Fruit fly (Drosophila melanogaster) whole organism, embryonic: ENCODE measurements around the gene Nse4.

Experiments
- B-H2 ChIP-seq: fragments of 200-800 bp; sonication (Bioruptor generic); optimal IDR thresholded peaks from 2 replicates; lab custom pipeline; 2018; ENCODE audit warnings: missing biosample characterization, mild to moderate bottlenecking, missing genetic modification characterization
- Bgb ChIP-seq: fragments of 200-800 bp; sonication (Bioruptor generic); IDR thresholded peaks from 2 replicates; pipeline ENCODE4 v1.3.6; 2022; ENCODE audit warnings: missing biosample characterization, missing genetic modification characterization; ENCODE audit not compliant: partially characterized antibody
- C15 ChIP-seq: fragments of 200-800 bp; sonication (Bioruptor generic); IDR thresholded peaks from 3 replicates; pipeline ENCODE4 v1.3.6; 2022; ENCODE audit warnings: missing biosample characterization, missing genetic modification characterization
- CG10462 ChIP-seq: fragments of 200-800 bp; sonication (Bioruptor generic); optimal IDR thresholded peaks from 2 replicates; lab custom pipeline; 2016; ENCODE audit warnings: missing biosample characterization, missing genetic modification characterization
- CG12299 ChIP-seq: fragments of 200-800 bp; sonication (Bioruptor generic); optimal IDR thresholded peaks from 2 replicates; lab custom pipeline; 2018; ENCODE audit warnings: missing biosample characterization, mild to moderate bottlenecking, missing genetic modification characterization
- CG13424 ChIP-seq: fragments of 200-800 bp; sonication (Bioruptor generic); optimal IDR thresholded peaks from 2 replicates; lab custom pipeline; 2019; ENCODE audit warnings: missing biosample characterization, mild to moderate bottlenecking, missing genetic modification characterization, moderate library complexity
- CG13775 ChIP-seq: fragments of 200-800 bp; sonication (Bioruptor generic); optimal IDR thresholded peaks from 3 replicates; lab custom pipeline; 2017; ENCODE audit warnings: missing biosample characterization, mild to moderate bottlenecking, missing genetic modification characterization
- CG14710 ChIP-seq: fragments of 200-800 bp; sonication (Bioruptor generic); optimal IDR thresholded peaks from 3 replicates; lab custom pipeline; 2019; ENCODE audit warnings: missing biosample characterization, mild to moderate bottlenecking, missing genetic modification characterization, moderate library complexity
- CG17186 ChIP-seq: fragments of 200-800 bp; sonication (Bioruptor generic); optimal IDR thresholded peaks from 3 replicates; lab custom pipeline; 2017; ENCODE audit warnings: missing biosample characterization, missing genetic modification reagents, missing genetic modification characterization
- CG17359 ChIP-seq: fragments of 200-800 bp; sonication (Bioruptor generic); optimal IDR thresholded peaks from 3 replicates; lab custom pipeline; 2018; ENCODE audit warnings: missing biosample characterization, mild to moderate bottlenecking, missing genetic modification characterization, moderate library complexity
- CG17612 ChIP-seq: fragments of 200-800 bp; sonication (Bioruptor generic); IDR thresholded peaks from 2 replicates; pipeline ENCODE4 v1.3.6; 2022; ENCODE audit warnings: missing biosample characterization, missing genetic modification characterization
- CG1792 ChIP-seq: fragments of 200-800 bp; sonication (Bioruptor generic); optimal IDR thresholded peaks from 2 replicates; lab custom pipeline; 2016; ENCODE audit warnings: missing biosample characterization, missing genetic modification characterization
- CG4424 ChIP-seq: fragments of 200-800 bp; sonication (Bioruptor generic); optimal IDR thresholded peaks from 3 replicates; lab custom pipeline; 2016; ENCODE audit warnings: missing biosample characterization, missing genetic modification characterization
- CG7372 ChIP-seq: fragments of 200-800 bp; sonication (Bioruptor generic); IDR thresholded peaks from 2 replicates; pipeline ENCODE4 v1.3.6; 2022; ENCODE audit warnings: missing biosample characterization, missing genetic modification characterization
- CG7839 ChIP-seq: fragments of 200-800 bp; sonication (Bioruptor generic); optimal IDR thresholded peaks from 3 replicates; lab custom pipeline; 2018; ENCODE audit warnings: missing biosample characterization, mild to moderate bottlenecking, missing genetic modification characterization, moderate library complexity
- CG8388 ChIP-seq: fragments of 200-800 bp; sonication (Bioruptor generic); optimal IDR thresholded peaks from 2 replicates; lab custom pipeline; 2019; ENCODE audit warnings: missing biosample characterization, mild to moderate bottlenecking, missing genetic modification characterization, moderate library complexity
- CG8765 ChIP-seq: fragments of 200-800 bp; sonication (Bioruptor generic); IDR thresholded peaks from 2 replicates; pipeline ENCODE4 v1.3.6; 2022; ENCODE audit warnings: missing biosample characterization, missing genetic modification characterization
- CoRest ChIP-seq: fragments of 200-800 bp; sonication (Bioruptor generic); optimal IDR thresholded peaks from 3 replicates; lab custom pipeline; 2018; ENCODE audit warnings: missing biosample characterization, mild to moderate bottlenecking, missing genetic modification characterization, moderate library complexity
- Dfd ChIP-seq, 2 experiments: fragments of >200 bp; optimal IDR thresholded peaks; 2 replicates each; lab custom pipeline; 2017; ENCODE audit warnings: missing biosample characterization in 2 of 2, missing genetic modification characterization in 2 of 2
- Eip74EF ChIP-seq, 2 experiments: fragments of 200-800 bp in 1 of 2; fragments of >200 bp in 1 of 2; sonication (Bioruptor generic) in 1 of 2; optimal IDR thresholded peaks; 2 replicates each; lab custom pipeline; 2017 to 2019; ENCODE audit warnings: missing biosample characterization in 2 of 2, missing genetic modification characterization in 2 of 2, mild to moderate bottlenecking in 1 of 2, moderate library complexity in 1 of 2
- Ets97D ChIP-seq: fragments of 200-800 bp; sonication (Bioruptor generic); optimal IDR thresholded peaks from 3 replicates; lab custom pipeline; 2016; ENCODE audit warnings: missing biosample characterization, missing genetic modification characterization
- Med ChIP-seq: fragments of 200-800 bp; sonication (Bioruptor generic); peaks from one replicate; lab custom pipeline; 2016; ENCODE audit warnings: missing biosample characterization, missing genetic modification characterization, mild to moderate bottlenecking, inconsistent platforms, moderate library complexity
- Poxn ChIP-seq: fragments of 200-800 bp; sonication (Bioruptor generic); IDR thresholded peaks from 2 replicates; pipeline ENCODE4 v1.3.6; 2022; ENCODE audit warnings: missing biosample characterization, missing genetic modification characterization
- Sry-β ChIP-seq: fragments of 200-800 bp; sonication (Bioruptor generic); optimal IDR thresholded peaks from 2 replicates; lab custom pipeline; 2018; ENCODE audit warnings: missing biosample characterization, mild to moderate bottlenecking, missing genetic modification characterization, moderate library complexity
- Xbp1 ChIP-seq: fragments of 200-800 bp; sonication (Bioruptor generic); optimal IDR thresholded peaks from 3 replicates; lab custom pipeline; 2016; ENCODE audit warnings: missing biosample characterization, mild to moderate bottlenecking, missing genetic modification characterization
- Xrp1 ChIP-seq: fragments of 200-800 bp; sonication (Bioruptor generic); IDR thresholded peaks from 2 replicates; pipeline ENCODE4 v1.3.6; 2022; ENCODE audit warnings: missing biosample characterization, missing genetic modification characterization
- ab ChIP-seq: fragments of 200-800 bp; sonication (Bioruptor generic); optimal IDR thresholded peaks from 2 replicates; lab custom pipeline; 2016; ENCODE audit warnings: missing biosample characterization, missing genetic modification characterization
- ac ChIP-seq: fragments of 200-800 bp; sonication (Bioruptor generic); optimal IDR thresholded peaks from 3 replicates; lab custom pipeline; 2017; ENCODE audit warnings: missing biosample characterization, mild to moderate bottlenecking, missing genetic modification characterization
- al ChIP-seq: fragments of 200-800 bp; sonication (Bioruptor generic); IDR thresholded peaks from 2 replicates; pipeline ENCODE4 v1.3.6; 2022; ENCODE audit warnings: missing biosample characterization, missing genetic modification characterization
- bab2 ChIP-seq: fragments of 200-800 bp; sonication (Bioruptor generic); optimal IDR thresholded peaks from 2 replicates; lab custom pipeline; 2016; ENCODE audit warnings: missing biosample characterization, missing genetic modification characterization
- crol ChIP-seq: fragments of 200-800 bp; sonication (Bioruptor generic); IDR thresholded peaks from 2 replicates; pipeline ENCODE4 v1.3.6; 2022; ENCODE audit warnings: missing biosample characterization, missing genetic modification characterization
- crp ChIP-seq, 2 experiments: fragments of 200-800 bp; sonication (Bioruptor generic); optimal IDR thresholded peaks; 2 replicates in 1 of 2; 3 replicates in 1 of 2; lab custom pipeline; 2017; ENCODE audit warnings: missing biosample characterization in 2 of 2, missing genetic modification characterization in 2 of 2, mild to moderate bottlenecking in 1 of 2, moderate library complexity in 1 of 2
- dysf ChIP-seq: fragments of 200-800 bp; sonication (Bioruptor generic); IDR thresholded peaks from 3 replicates; pipeline ENCODE4 v1.3.6; 2022; ENCODE audit warnings: missing biosample characterization, missing genetic modification characterization
- exex ChIP-seq: fragments of 200-800 bp; sonication (Bioruptor generic); optimal IDR thresholded peaks from 4 replicates; lab custom pipeline; 2018; ENCODE audit warnings: missing biosample characterization, mild to moderate bottlenecking, missing genetic modification characterization, moderate library complexity
- fd96Cb ChIP-seq: fragments of 200-800 bp; sonication (Bioruptor generic); optimal IDR thresholded peaks from 2 replicates; lab custom pipeline; 2018; ENCODE audit warnings: missing biosample characterization, mild to moderate bottlenecking, missing genetic modification characterization, moderate library complexity
- gfzf ChIP-seq: fragments of 200-800 bp; sonication (Bioruptor generic); optimal IDR thresholded peaks from 2 replicates; lab custom pipeline; 2016; ENCODE audit warnings: missing biosample characterization, mild to moderate bottlenecking, missing genetic modification characterization, moderate library complexity
- gt ChIP-seq: fragments of 200-800 bp; sonication (Bioruptor generic); IDR thresholded peaks from 2 replicates; pipeline ENCODE4 v1.3.6; 2022; ENCODE audit warnings: missing biosample characterization, missing genetic modification characterization
- ind ChIP-seq: fragments of 200-800 bp; sonication (Bioruptor generic); optimal IDR thresholded peaks from 3 replicates; lab custom pipeline; 2016; ENCODE audit warnings: missing biosample characterization, missing genetic modification characterization
- insv ChIP-seq, 2 experiments: fragments of 200-800 bp; sonication (Bioruptor generic); optimal IDR thresholded peaks; 3 replicates each; lab custom pipeline; 2016 to 2018; ENCODE audit warnings: missing biosample characterization in 2 of 2, missing genetic modification characterization in 2 of 2
- jumu ChIP-seq: fragments of 200-800 bp; sonication (Bioruptor generic); optimal IDR thresholded peaks from 3 replicates; lab custom pipeline; 2016; ENCODE audit warnings: missing biosample characterization, missing genetic modification characterization
- mld ChIP-seq: fragments of 200-800 bp; sonication (Bioruptor generic); IDR thresholded peaks from 3 replicates; pipeline ENCODE4 v1.3.6; 2022; ENCODE audit warnings: missing biosample characterization, missing genetic modification characterization; ENCODE audit not compliant: partially characterized antibody
- pfk ChIP-seq: fragments of 200-800 bp; sonication (Bioruptor generic); optimal IDR thresholded peaks from 2 replicates; lab custom pipeline; 2018; ENCODE audit warnings: missing biosample characterization, mild to moderate bottlenecking, missing genetic modification characterization, moderate library complexity
- pnt ChIP-seq: fragments of 200-800 bp; sonication (Bioruptor generic); optimal IDR thresholded peaks from 3 replicates; lab custom pipeline; 2016; ENCODE audit warnings: missing biosample characterization, missing genetic modification characterization
- row ChIP-seq: fragments of 200-800 bp; sonication (Bioruptor generic); IDR thresholded peaks from 3 replicates; pipeline ENCODE4 v1.3.6; 2022; ENCODE audit warnings: missing biosample characterization, missing genetic modification characterization
- run ChIP-seq: fragments of 200-800 bp; sonication (Bioruptor generic); optimal IDR thresholded peaks from 3 replicates; lab custom pipeline; 2018; ENCODE audit warnings: missing biosample characterization, mild to moderate bottlenecking, missing genetic modification characterization
- sens ChIP-seq: fragments of 200-800 bp; sonication (Bioruptor generic); peaks from one replicate; lab custom pipeline; 2016; ENCODE audit warnings: missing biosample characterization, missing genetic modification characterization
- sima ChIP-seq: fragments of 200-800 bp; sonication (Bioruptor generic); optimal IDR thresholded peaks from 2 replicates; lab custom pipeline; 2016; ENCODE audit warnings: missing biosample characterization, missing genetic modification characterization
- tio ChIP-seq: fragments of 200-800 bp; sonication (Bioruptor generic); optimal IDR thresholded peaks from 2 replicates; lab custom pipeline; 2017; ENCODE audit warnings: missing biosample characterization, missing genetic modification characterization, inconsistent platforms
- tna ChIP-seq: fragments of 200-800 bp; sonication (Bioruptor generic); IDR thresholded peaks from 2 replicates; pipeline ENCODE4 v1.3.6; 2022; ENCODE audit warnings: missing biosample characterization, missing genetic modification characterization; ENCODE audit not compliant: partially characterized antibody
- toy ChIP-seq: fragments of 200-800 bp; sonication (Bioruptor generic); IDR thresholded peaks from 2 replicates; pipeline ENCODE4 v1.3.6; 2022; ENCODE audit warnings: missing biosample characterization, missing genetic modification characterization
- zen2 ChIP-seq: fragments of 200-800 bp; sonication (Bioruptor generic); IDR thresholded peaks from 3 replicates; pipeline ENCODE4 v1.3.6; 2022; ENCODE audit warnings: missing biosample characterization, missing genetic modification characterization; ENCODE audit not compliant: partially characterized antibody

Gene Nse4

DNA sequence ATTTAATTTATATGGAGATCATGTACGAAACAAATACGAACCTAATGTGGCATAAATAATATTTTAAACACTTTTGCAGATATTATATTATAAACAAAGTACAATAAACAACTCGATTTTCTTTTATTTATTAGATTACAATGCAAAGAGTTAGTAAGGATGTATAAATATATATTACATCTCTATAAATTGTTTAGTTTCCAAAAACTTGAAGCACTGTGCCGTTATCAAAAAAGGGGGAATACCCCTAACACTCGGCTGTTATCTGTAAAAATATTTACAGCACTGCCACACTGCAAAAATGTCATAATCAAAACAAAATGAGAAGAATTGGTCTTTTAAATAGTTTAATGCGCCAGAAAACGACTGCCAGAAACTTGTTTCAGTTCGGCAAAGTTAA, 10.7 kb upstream of the Nse4 start, which contains the start of gene CG5188 (continued):
- TF ChIP-seq toy (GFP tag; lab: Robert Waterston, UW) (no peak), Xbp1 (GFP tag; lab: Kevin White, UChicago) (peak; percentile 57), mld (GFP tag; lab: Robert Waterston, UW) (no peak), tna (GFP tag; lab: Robert Waterston, UW) (no peak), Dfd (GFP tag; optimal IDR thresholded peaks at IDR 0.05; lab: Kevin White, UChicago) (no peak), CG14710 (tag; lab: Kevin White, UChicago) (peak; percentile 42), CG7372 (GFP tag; lab: Robert Waterston, UW) (no peak), crol (GFP tag; lab: Robert Waterston, UW) (no peak), Ets97D (GFP tag; lab: Kevin White, UChicago) (no peak), sima (GFP tag; lab: Kevin White, UChicago) (no peak), run (tag; lab: Kevin White, UChicago) (no peak), tio (GFP tag; lab: Kevin White, UChicago) (no peak), CG10462 (GFP tag; lab: Kevin White, UChicago) (no peak), row (GFP tag; lab: Robert Waterston, UW) (peak; percentile 82), fd96Cb (tag; lab: Kevin White, UChicago) (peak; percentile 17), C15 (GFP tag; lab: Robert Waterston, UW) (no peak), gfzf (GFP tag; lab: Kevin White, UChicago) (peak; percentile 54), exex (tag; lab: Kevin White, UChicago) (no peak), CoRest (peak; percentile 51), Xrp1 (GFP tag; lab: Robert Waterston, UW) (peak; percentile 62; the same call in 1 of the 2 replicates), ac (no peak), zen2 (GFP tag; lab: Robert Waterston, UW) (peak; percentile 11; the same call in 2 of the 3 replicates), Bgb (GFP tag; lab: Robert Waterston, UW) (peak; percentile 16; the same call in 1 of the 2 replicates), Med (GFP tag; lab: Kevin White, UChicago) (peak; percentile 65), CG1792 (no peak), CG12299 (tag; lab: Kevin White, UChicago) (no peak), crp (GFP tag; optimal IDR thresholded peaks at IDR 0.05; lab: Kevin White, UChicago) (peak in 1 of 2 experiments; percentile 5), Poxn (GFP tag; lab: Robert Waterston, UW) (no peak), Sry-β (GFP tag; lab: Kevin White, UChicago) (no peak), CG4424 (GFP tag; lab: Kevin White, UChicago) (peak; percentile 19), CG7839 (tag; lab: Kevin White, UChicago) (peak; percentile 63), CG8388 (GFP tag; lab: Kevin White, UChicago) (peak; percentile 99), ab (GFP tag; lab: Kevin White, UChicago) (no peak), CG17612 (no peak), CG17186 (GFP tag; lab: Kevin White, UChicago) (no peak), pnt (GFP tag; lab: Kevin White, UChicago) (peak; percentile 17), Eip74EF (GFP tag; optimal IDR thresholded peaks at IDR 0.05; lab: Kevin White, UChicago) (peak in 1 of 2 experiments; percentile 29), bab2 (GFP tag; lab: Kevin White, UChicago) (no peak), CG8765 (no peak), gt (GFP tag; lab: Robert Waterston, UW) (no peak), insv (GFP tag; optimal IDR thresholded peaks at IDR 0.05; lab: Kevin White, UChicago) (no peak), B-H2 (peak; percentile 1), jumu (peak; percentile 13), ind (GFP tag; lab: Kevin White, UChicago) (peak; percentile 33), CG13424 (tag; lab: Kevin White, UChicago) (peak; percentile 64), dysf (GFP tag; lab: Robert Waterston, UW) (no peak; the same call in 2 of the 3 replicates), sens (no peak), CG17359 (tag; lab: Kevin White, UChicago) (peak; percentile 60), pfk (no peak), al (0 out of 2 replicates have a peak, but pooled peaks have one; percentile 31), CG13775 (peak; percentile 29)
